Worm (Caenorhabditis elegans) whole organism, midembryonic: ENCODE measurements around the gene C56E10.3.

ENCODE experiments used
- T22C8.4 ChIP-seq: fragments of 200-800 bp; sonication (Bioruptor generic); IDR thresholded peaks from 2 replicates; pipeline ENCODE4 v1.3.6; 2022; ENCODE audit warnings: missing genetic modification characterization, missing compliant biosample characterization
- cog-1 ChIP-seq: sonication (generic microtip); optimal IDR thresholded peaks from 2 replicates; lab custom pipeline; 2016; ENCODE audit warnings: missing genetic modification characterization, missing compliant biosample characterization
- flt-1 ChIP-seq: fragments of 200-800 bp; sonication (Bioruptor generic); IDR thresholded peaks from 2 replicates; pipeline ENCODE4 v1.3.6; 2022; ENCODE audit warnings: missing genetic modification characterization, missing compliant biosample characterization
- klf-2 ChIP-seq: fragments of 200-800 bp; sonication (Bioruptor generic); conservative IDR thresholded peaks from 2 replicates; pipeline ENCODE4 v1.3.6; 2022; ENCODE audit warnings: missing genetic modification reagents, missing genetic modification characterization, missing compliant biosample characterization
- med-1 ChIP-seq: sonication (generic microtip); optimal IDR thresholded peaks from 2 replicates; lab custom pipeline; 2017; ENCODE audit warnings: missing genetic modification characterization, mild to moderate bottlenecking, missing compliant biosample characterization, antibody characterized with exemption, missing genetic modification reagents; ENCODE audit not compliant: insufficient read depth
- ref-1 ChIP-seq: fragments of 200-800 bp; sonication (Bioruptor generic); conservative IDR thresholded peaks from 2 replicates; pipeline ENCODE4 v1.3.6; 2022; ENCODE audit warnings: missing genetic modification reagents, missing genetic modification characterization, missing compliant biosample characterization
- tab-1 ChIP-seq: fragments of 200-800 bp; sonication (Bioruptor generic); IDR thresholded peaks from 2 replicates; pipeline ENCODE4 v1.3.6; 2022; ENCODE audit warnings: missing genetic modification characterization, missing compliant biosample characterization
- ztf-23 ChIP-seq: fragments of 200-800 bp; sonication (Bioruptor generic); IDR thresholded peaks from 2 replicates; pipeline ENCODE4 v1.3.6; 2022; ENCODE audit warnings: missing genetic modification reagents, missing genetic modification characterization, missing compliant biosample characterization
- ztf-29 ChIP-seq: fragments of 200-800 bp; sonication (Bioruptor generic); IDR thresholded peaks from 2 replicates; pipeline ENCODE4 v1.3.6; 2022; ENCODE audit warnings: missing genetic modification reagents, missing genetic modification characterization, missing compliant biosample characterization

The C56E10.3 gene

ce11 chrX:6641509-6641908 lies 3.9 kb upstream of the C56E10.3 start:
- TF ChIP-seq med-1 (GFP tag; lab: Kevin White, UChicago), result no peak
- TF ChIP-seq klf-2 (GFP tag; lab: Robert Waterston, UW), result no peak
- no peak for TF ChIP-seq T22C8.4 (GFP tag; lab: Robert Waterston, UW)
- no peak for TF ChIP-seq flt-1 (GFP tag; lab: Robert Waterston, UW)
- no peak for TF ChIP-seq ref-1
- TF ChIP-seq ztf-29, result no peak
- TF ChIP-seq tab-1 (GFP tag; lab: Robert Waterston, UW), result no peak
- no peak for TF ChIP-seq cog-1 (tag; lab: Kevin White, UChicago)
- no peak for TF ChIP-seq ztf-23 (GFP tag; lab: Robert Waterston, UW)

DNA sequence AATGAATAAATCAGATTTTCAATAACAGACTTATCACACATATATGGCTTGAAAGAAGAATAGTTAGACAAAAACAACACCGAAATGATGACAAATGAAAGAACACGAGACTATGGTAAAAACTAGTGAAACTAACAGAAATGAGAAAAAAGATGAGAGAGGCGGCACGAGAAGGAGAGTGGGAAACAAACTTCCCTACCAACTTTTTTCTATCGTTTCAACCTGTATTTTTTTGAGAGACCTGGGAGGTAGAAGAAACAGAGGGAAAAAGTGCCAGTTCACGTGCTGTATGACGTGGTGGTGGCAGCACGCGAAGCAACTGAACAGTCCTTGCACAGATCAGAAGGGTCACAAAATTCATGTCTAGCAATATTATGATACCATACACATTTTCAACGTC lies 2.7 kb upstream of the C56E10.3 start:
- TF ChIP-seq med-1 (GFP tag; lab: Kevin White, UChicago), result no peak
- no peak for TF ChIP-seq cog-1 (tag; lab: Kevin White, UChicago)
- no peak for TF ChIP-seq flt-1 (GFP tag; lab: Robert Waterston, UW)
- TF ChIP-seq T22C8.4 (GFP tag; lab: Robert Waterston, UW), result no peak
- no peak for TF ChIP-seq ztf-29
- TF ChIP-seq klf-2 (GFP tag; lab: Robert Waterston, UW), result no peak
- TF ChIP-seq ref-1, result no peak
- TF ChIP-seq tab-1 (GFP tag; lab: Robert Waterston, UW), result no peak
- TF ChIP-seq ztf-23 (GFP tag; lab: Robert Waterston, UW), result no peak

- no peak for TF ChIP-seq cog-1 (tag; lab: Kevin White, UChicago)
- no peak for TF ChIP-seq klf-2 (GFP tag; lab: Robert Waterston, UW)
- TF ChIP-seq med-1 (GFP tag; lab: Kevin White, UChicago), result no peak
- TF ChIP-seq tab-1 (GFP tag; lab: Robert Waterston, UW), result no peak
- TF ChIP-seq ztf-23 (GFP tag; lab: Robert Waterston, UW), result no peak
- TF ChIP-seq ztf-29, result no peak
- no peak for TF ChIP-seq T22C8.4 (GFP tag; lab: Robert Waterston, UW)
- no peak for TF ChIP-seq ref-1
- TF ChIP-seq flt-1 (GFP tag; lab: Robert Waterston, UW), result no peak
Measured at ce11 chrX:6646387-6647061, 1.1 kb downstream of the C56E10.3 start.

DNA sequence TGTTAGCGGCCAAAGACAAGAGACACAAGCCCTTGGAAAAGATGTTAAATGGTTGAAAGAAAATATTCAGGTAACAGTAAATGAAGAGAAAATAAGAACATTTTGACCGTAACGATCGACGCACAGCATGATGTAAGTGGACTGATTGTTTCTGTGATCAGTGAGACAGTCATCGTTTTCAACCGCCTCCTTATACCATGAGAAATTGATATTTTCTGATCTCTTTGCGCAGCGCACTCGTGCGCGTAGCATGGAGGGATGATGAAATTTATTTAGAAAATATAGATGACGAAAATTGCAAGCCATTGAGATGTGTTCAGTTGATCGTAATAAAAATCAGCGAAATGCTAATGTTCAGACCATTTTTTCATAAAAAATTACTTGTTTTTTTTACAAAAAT lies 4.1 kb downstream of the C56E10.3 start:
- TF ChIP-seq tab-1 (GFP tag; lab: Robert Waterston, UW) (no peak), med-1 (GFP tag; lab: Kevin White, UChicago) (no peak), ref-1 (no peak), ztf-23 (GFP tag; lab: Robert Waterston, UW) (no peak), flt-1 (GFP tag; lab: Robert Waterston, UW) (no peak), ztf-29 (no peak), klf-2 (GFP tag; lab: Robert Waterston, UW) (no peak), cog-1 (tag; lab: Kevin White, UChicago) (no peak), T22C8.4 (GFP tag; lab: Robert Waterston, UW) (no peak)

DNA sequence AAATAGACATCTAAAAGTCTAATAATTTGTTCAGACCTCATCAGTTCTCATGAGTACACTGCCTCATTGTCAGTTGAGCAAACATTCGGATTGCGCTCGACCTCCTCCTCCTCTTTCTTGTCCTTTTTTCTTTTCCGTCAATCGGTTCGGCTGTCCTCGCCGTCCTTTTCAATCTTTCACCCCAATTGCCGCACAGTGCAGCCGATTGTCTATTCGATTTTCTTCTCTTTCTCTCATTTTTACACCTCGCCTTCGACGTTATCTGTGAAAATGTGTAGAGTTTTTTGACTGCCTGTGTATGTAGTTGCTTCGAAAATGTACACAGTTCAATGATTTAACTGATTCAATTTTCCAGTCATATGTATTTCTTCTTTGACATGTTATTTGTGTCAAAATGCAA lies 7.7 kb downstream of the C56E10.3 start:
- no peak for TF ChIP-seq ztf-23 (GFP tag; lab: Robert Waterston, UW)
- TF ChIP-seq klf-2 (GFP tag; lab: Robert Waterston, UW), result no peak

DNA sequence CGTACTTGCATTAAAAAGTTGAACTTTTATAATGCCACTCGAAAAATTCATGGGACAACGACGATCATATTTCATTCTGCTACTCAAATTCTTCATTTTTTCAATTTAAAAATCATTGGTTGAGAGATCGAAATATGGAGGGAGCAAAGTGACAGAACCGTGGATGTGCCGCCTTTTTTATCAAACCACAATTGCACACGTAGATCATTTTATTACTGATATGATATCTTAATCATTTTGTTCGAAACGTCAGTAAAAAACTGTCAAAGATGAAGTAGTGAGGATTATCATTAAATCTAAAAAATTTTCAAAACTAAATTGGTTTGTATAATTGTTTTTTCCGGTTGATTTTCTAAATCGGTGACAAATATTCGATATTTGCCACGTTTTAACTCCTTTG lies 8.7 kb downstream of the C56E10.3 start:
- TF ChIP-seq ztf-23 (GFP tag; lab: Robert Waterston, UW) (no peak), flt-1 (GFP tag; lab: Robert Waterston, UW) (no peak), klf-2 (GFP tag; lab: Robert Waterston, UW) (no peak), T22C8.4 (GFP tag; lab: Robert Waterston, UW) (no peak), tab-1 (GFP tag; lab: Robert Waterston, UW) (no peak), ztf-29 (no peak), med-1 (GFP tag; lab: Kevin White, UChicago) (no peak), ref-1 (no peak), cog-1 (tag; lab: Kevin White, UChicago) (no peak)

DNA sequence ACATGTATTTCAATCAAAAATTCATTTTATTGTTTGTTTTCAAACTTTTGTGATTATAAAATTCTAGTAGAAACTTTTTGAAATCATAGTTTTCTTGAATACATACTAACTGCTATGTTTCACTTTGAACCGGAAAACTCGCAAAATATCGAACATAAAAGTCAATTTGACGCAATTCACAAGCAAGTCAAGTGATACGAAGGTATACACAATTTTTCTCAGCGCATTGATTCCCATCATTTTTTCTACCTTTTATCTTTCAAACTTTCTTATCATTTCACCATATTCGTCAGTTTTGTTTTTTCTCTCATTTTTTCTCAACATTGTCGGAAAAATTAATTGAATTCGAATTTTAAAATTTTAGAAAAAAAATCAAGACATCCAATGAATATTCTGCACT lies 9.7 kb downstream of the C56E10.3 start, which contains the start of gene nhr-173:
nhr-173 (plus strand) TSS at position 366 of the 400 bp plus-strand sequence.
- TF ChIP-seq cog-1 (tag; lab: Kevin White, UChicago) (no peak), T22C8.4 (GFP tag; lab: Robert Waterston, UW) (no peak), ref-1 (no peak), tab-1 (GFP tag; lab: Robert Waterston, UW) (no peak), ztf-23 (GFP tag; lab: Robert Waterston, UW) (no peak), ztf-29 (no peak), klf-2 (GFP tag; lab: Robert Waterston, UW) (no peak), med-1 (GFP tag; lab: Kevin White, UChicago) (no peak), flt-1 (GFP tag; lab: Robert Waterston, UW) (no peak)

ce11 chrX:6656251-6656650 lies 10.8 kb downstream of the C56E10.3 start:
- TF ChIP-seq ztf-29 (no peak), T22C8.4 (GFP tag; lab: Robert Waterston, UW) (no peak), med-1 (GFP tag; lab: Kevin White, UChicago) (no peak), flt-1 (GFP tag; lab: Robert Waterston, UW) (no peak)

ce11 chrX:6656770-6657169 lies 11.3 kb downstream of the C56E10.3 start:
- TF ChIP-seq tab-1 (GFP tag; lab: Robert Waterston, UW), result no peak
- no peak for TF ChIP-seq ztf-23 (GFP tag; lab: Robert Waterston, UW)
- TF ChIP-seq ztf-29, result no peak
- no peak for TF ChIP-seq med-1 (GFP tag; lab: Kevin White, UChicago)
- no peak for TF ChIP-seq klf-2 (GFP tag; lab: Robert Waterston, UW)
- TF ChIP-seq flt-1 (GFP tag; lab: Robert Waterston, UW), result no peak
- no peak for TF ChIP-seq cog-1 (tag; lab: Kevin White, UChicago)
- TF ChIP-seq T22C8.4 (GFP tag; lab: Robert Waterston, UW), result no peak
- TF ChIP-seq ref-1, result no peak
